Fruit fly (Drosophila melanogaster) whole organism, prepupa: ENCODE measurements around the gene pasi2.

ENCODE experiments used
- Blimp-1 ChIP-seq: fragments of 200-800 bp; sonication (Bioruptor generic); optimal IDR thresholded peaks from 3 replicates; lab custom pipeline; 2017; ENCODE audit warnings: missing biosample characterization, missing genetic modification characterization, mild to moderate bottlenecking, moderate library complexity, missing genetic modification reagents
- CG10631 ChIP-seq: fragments of 200-800 bp; sonication (Bioruptor generic); optimal IDR thresholded peaks from 2 replicates; lab custom pipeline; 2016; ENCODE audit warnings: missing biosample characterization, missing genetic modification characterization
- CG10669 ChIP-seq: fragments of 200-800 bp; sonication (Bioruptor generic); optimal IDR thresholded peaks from 3 replicates; lab custom pipeline; 2018; ENCODE audit warnings: missing biosample characterization, mild to moderate bottlenecking, missing genetic modification characterization, moderate library complexity
- CG11294 ChIP-seq: fragments of 200-800 bp; sonication (Bioruptor generic); IDR thresholded peaks from 2 replicates; pipeline ENCODE4 v1.3.6; 2022; ENCODE audit warnings: missing biosample characterization, missing genetic modification characterization
- CG11762 ChIP-seq: fragments of 200-800 bp; sonication (Bioruptor generic); optimal IDR thresholded peaks from 3 replicates; lab custom pipeline; 2016; ENCODE audit warnings: missing biosample characterization, missing genetic modification characterization; ENCODE audit not compliant: insufficient read depth
- CG15336 ChIP-seq: fragments of 200-800 bp; sonication (Bioruptor generic); IDR thresholded peaks from 2 replicates; pipeline ENCODE4 v1.3.6; 2022; ENCODE audit warnings: missing biosample characterization, missing genetic modification characterization
- CG16779 ChIP-seq: fragments of 200-800 bp; sonication (Bioruptor generic); optimal IDR thresholded peaks from 3 replicates; lab custom pipeline; 2017; ENCODE audit warnings: missing biosample characterization, mild to moderate bottlenecking, missing genetic modification characterization
- CG3032 ChIP-seq: fragments of 200-800 bp; optimal IDR thresholded peaks from 2 replicates; lab custom pipeline; 2019; ENCODE audit warnings: missing biosample characterization, mild to moderate bottlenecking, missing genetic modification characterization, moderate library complexity
- CG31627 ChIP-seq: fragments of 200-800 bp; sonication (Bioruptor generic); optimal IDR thresholded peaks from 3 replicates; lab custom pipeline; 2016; ENCODE audit warnings: missing biosample characterization, missing genetic modification characterization
- CG32006 ChIP-seq: fragments of 200-800 bp; sonication (Bioruptor generic); optimal IDR thresholded peaks from 3 replicates; lab custom pipeline; 2017; ENCODE audit warnings: missing biosample characterization, mild to moderate bottlenecking, missing genetic modification characterization
- CG34406 ChIP-seq: fragments of 200-800 bp; sonication (Bioruptor generic); optimal IDR thresholded peaks from 3 replicates; lab custom pipeline; 2016; ENCODE audit warnings: missing biosample characterization, missing genetic modification characterization
- CG3919 ChIP-seq: fragments of 200-800 bp; sonication (Bioruptor generic); optimal IDR thresholded peaks from 3 replicates; lab custom pipeline; 2016; ENCODE audit warnings: missing biosample characterization, missing genetic modification characterization
- CG4318 ChIP-seq: fragments of 200-800 bp; sonication (Bioruptor generic); optimal IDR thresholded peaks from 3 replicates; lab custom pipeline; 2017; ENCODE audit warnings: missing biosample characterization, mild to moderate bottlenecking, missing genetic modification characterization
- CG6163 ChIP-seq: fragments of 200-800 bp; sonication (Bioruptor generic); IDR thresholded peaks from 3 replicates; pipeline ENCODE4 v1.3.6; 2022; ENCODE audit warnings: missing biosample characterization, missing genetic modification characterization
- CG6792 ChIP-seq: fragments of 200-800 bp; sonication (Bioruptor generic); optimal IDR thresholded peaks from 3 replicates; lab custom pipeline; 2016; ENCODE audit warnings: missing biosample characterization, missing genetic modification characterization
- CG6808 ChIP-seq: fragments of 200-800 bp; sonication (Bioruptor generic); optimal IDR thresholded peaks from 3 replicates; lab custom pipeline; 2017; ENCODE audit warnings: missing biosample characterization, missing genetic modification characterization, mild to moderate bottlenecking, moderate library complexity, missing genetic modification reagents
- CG6854 ChIP-seq: fragments of 200-800 bp; sonication (Bioruptor generic); optimal IDR thresholded peaks from 2 replicates; lab custom pipeline; 2017; ENCODE audit warnings: missing biosample characterization, mild to moderate bottlenecking, missing genetic modification characterization
- CG7368 ChIP-seq: fragments of 200-800 bp; sonication (Bioruptor generic); optimal IDR thresholded peaks from 3 replicates; lab custom pipeline; 2016; ENCODE audit warnings: missing biosample characterization, missing genetic modification characterization
- CG8119 ChIP-seq: fragments of 200-800 bp; sonication (Bioruptor generic); IDR thresholded peaks from 3 replicates; pipeline ENCODE4 v1.3.6; 2022; ENCODE audit warnings: missing biosample characterization, missing genetic modification characterization
- CG8632 ChIP-seq: fragments of 200-800 bp; sonication (Bioruptor generic); optimal IDR thresholded peaks from 3 replicates; lab custom pipeline; 2016; ENCODE audit warnings: missing biosample characterization, missing genetic modification characterization
- CG9139 ChIP-seq: fragments of 200-800 bp; sonication (Bioruptor generic); optimal IDR thresholded peaks from 3 replicates; lab custom pipeline; 2017; ENCODE audit warnings: missing biosample characterization, mild to moderate bottlenecking, missing genetic modification characterization
- Eip78C ChIP-seq: fragments of 200-800 bp; sonication (Bioruptor generic); peaks from one replicate; lab custom pipeline; 2016; ENCODE audit warnings: missing biosample characterization, missing genetic modification characterization
- Eip93F ChIP-seq: fragments of 200-800 bp; sonication (Bioruptor generic); optimal IDR thresholded peaks from 2 replicates; lab custom pipeline; 2016; ENCODE audit warnings: missing biosample characterization, mild to moderate bottlenecking, missing genetic modification characterization
- Ets21C ChIP-seq: fragments of 200-800 bp; sonication (Bioruptor generic); optimal IDR thresholded peaks from 3 replicates; lab custom pipeline; 2016; ENCODE audit warnings: missing biosample characterization, missing genetic modification characterization
- Ets96B ChIP-seq: fragments of 200-800 bp; optimal IDR thresholded peaks from 2 replicates; lab custom pipeline; 2019; ENCODE audit warnings: missing biosample characterization, mild to moderate bottlenecking, missing genetic modification characterization, moderate library complexity
- Gug ChIP-seq: fragments of 200-800 bp; sonication (Bioruptor generic); IDR thresholded peaks from 2 replicates; pipeline ENCODE4 v1.3.6; 2022; ENCODE audit warnings: missing biosample characterization, missing genetic modification characterization
- Hr38 ChIP-seq: sonication (Bioruptor generic); optimal IDR thresholded peaks from 2 replicates; lab custom pipeline; 2016; ENCODE audit warnings: missing biosample characterization, missing genetic modification characterization
- Hr4 ChIP-seq: fragments of 200-800 bp; sonication (Bioruptor generic); optimal IDR thresholded peaks from 3 replicates; lab custom pipeline; 2016; ENCODE audit warnings: missing biosample characterization, missing genetic modification characterization
- Lpt ChIP-seq: fragments of 200-800 bp; sonication (Bioruptor generic); optimal IDR thresholded peaks from 3 replicates; lab custom pipeline; 2016; ENCODE audit warnings: missing biosample characterization, missing genetic modification characterization
- Sox14 ChIP-seq: fragments of 200-800 bp; sonication (Bioruptor generic); optimal IDR thresholded peaks from 3 replicates; lab custom pipeline; 2016; ENCODE audit warnings: missing biosample characterization, missing genetic modification characterization
- Sox15 ChIP-seq: fragments of 200-800 bp; sonication (Bioruptor generic); optimal IDR thresholded peaks from 3 replicates; lab custom pipeline; 2016; ENCODE audit warnings: missing biosample characterization, missing genetic modification characterization
- achi ChIP-seq: fragments of 200-800 bp; sonication (Bioruptor generic); optimal IDR thresholded peaks from 3 replicates; lab custom pipeline; 2016; ENCODE audit warnings: missing biosample characterization, missing genetic modification characterization
- acj6 ChIP-seq: fragments of 200-800 bp; sonication (Bioruptor generic); optimal IDR thresholded peaks from 3 replicates; lab custom pipeline; 2016; ENCODE audit warnings: missing biosample characterization, missing genetic modification characterization
- cyc ChIP-seq: fragments of 200-800 bp; sonication (Bioruptor generic); optimal IDR thresholded peaks from 3 replicates; lab custom pipeline; 2016; ENCODE audit warnings: missing biosample characterization, missing genetic modification characterization
- dac ChIP-seq: fragments of 200-800 bp; sonication (Bioruptor generic); optimal IDR thresholded peaks from 2 replicates; lab custom pipeline; 2017; ENCODE audit warnings: missing biosample characterization, mild to moderate bottlenecking, missing genetic modification characterization
- dsx ChIP-seq: fragments of 200-800 bp; optimal IDR thresholded peaks from 3 replicates; lab custom pipeline; 2019; ENCODE audit warnings: missing biosample characterization, mild to moderate bottlenecking, missing genetic modification characterization, moderate library complexity; ENCODE audit not compliant: poor library complexity, severe bottlenecking
- eg ChIP-seq: fragments of 200-800 bp; sonication (Bioruptor generic); IDR thresholded peaks from 3 replicates; pipeline ENCODE4 v1.3.6; 2022; ENCODE audit warnings: missing biosample characterization, missing genetic modification characterization
- fd59A ChIP-seq: fragments of 200-800 bp; sonication (Bioruptor generic); optimal IDR thresholded peaks from 2 replicates; lab custom pipeline; 2017; ENCODE audit warnings: missing biosample characterization, mild to moderate bottlenecking, missing genetic modification characterization, missing genetic modification reagents
- fkh ChIP-seq: fragments of 200-800 bp; sonication (Bioruptor generic); optimal IDR thresholded peaks from 3 replicates; lab custom pipeline; 2017; ENCODE audit warnings: missing biosample characterization, mild to moderate bottlenecking, missing genetic modification characterization, moderate library complexity
- lz ChIP-seq: fragments of 200-800 bp; sonication (Bioruptor generic); optimal IDR thresholded peaks from 3 replicates; lab custom pipeline; 2016; ENCODE audit warnings: missing biosample characterization, missing genetic modification characterization
- net ChIP-seq: fragments of 200-800 bp; sonication (Bioruptor generic); optimal IDR thresholded peaks from 3 replicates; lab custom pipeline; 2016; ENCODE audit warnings: missing biosample characterization, missing genetic modification characterization
- salr ChIP-seq, 2 experiments: fragments of 200-800 bp; sonication (Bioruptor generic); optimal IDR thresholded peaks; 3 replicates each; lab custom pipeline; 2016 to 2018; ENCODE audit warnings: missing biosample characterization in 2 of 2, missing genetic modification characterization in 2 of 2, mild to moderate bottlenecking in 1 of 2
- spab ChIP-seq: fragments of 200-800 bp; sonication (Bioruptor generic); optimal IDR thresholded peaks from 2 replicates; lab custom pipeline; 2017; ENCODE audit warnings: missing biosample characterization, mild to moderate bottlenecking, missing genetic modification characterization, missing genetic modification reagents
- ss ChIP-seq, 2 experiments: fragments of 200-800 bp; sonication (Bioruptor generic); optimal IDR thresholded peaks; 2 replicates in 1 of 2; 3 replicates in 1 of 2; lab custom pipeline; 2017 to 2018; ENCODE audit warnings: mild to moderate bottlenecking in 2 of 2, missing biosample characterization in 2 of 2, missing genetic modification characterization in 2 of 2, moderate library complexity in 1 of 2
- topi ChIP-seq: fragments of 200-800 bp; sonication (Bioruptor generic); optimal IDR thresholded peaks from 3 replicates; lab custom pipeline; 2016; ENCODE audit warnings: missing biosample characterization, missing genetic modification characterization
- vri ChIP-seq: fragments of 200-800 bp; sonication (Bioruptor generic); optimal IDR thresholded peaks from 3 replicates; lab custom pipeline; 2016; ENCODE audit warnings: missing biosample characterization, mild to moderate bottlenecking, missing genetic modification characterization

Gene pasi2

dm6 chr3R:9376789-9377188 is 41.8 kb downstream of the pasi2 start:
- TF ChIP-seq Eip93F (GFP tag; lab: Kevin White, UChicago) (no peak), fkh (GFP tag; lab: Kevin White, UChicago) (no peak), Sox15 (GFP tag; lab: Kevin White, UChicago) (no peak), CG6854 (GFP tag; lab: Kevin White, UChicago) (no peak), CG6792 (GFP tag; lab: Kevin White, UChicago) (no peak), ss (GFP tag; optimal IDR thresholded peaks at IDR 0.05; lab: Kevin White, UChicago) (no peak), CG34406 (GFP tag; lab: Kevin White, UChicago) (no peak), CG9139 (GFP tag; lab: Kevin White, UChicago) (no peak)

dm6 chr3R:9378644-9379411 is 43.9 kb downstream of the pasi2 start:
- TF ChIP-seq CG9139 (GFP tag; lab: Kevin White, UChicago) (peak; percentile 81), eg (GFP tag; lab: Robert Waterston, UW) (peak; percentile 52), cyc (peak; percentile 87), salr (GFP tag; optimal IDR thresholded peaks at IDR 0.05; lab: Kevin White, UChicago) (peak; percentile 42 to 78), CG8119 (GFP tag; lab: Robert Waterston, UW) (peak; percentile 54; the same call in 2 of the 3 replicates), CG11294 (GFP tag; lab: Robert Waterston, UW) (0 out of 2 replicates have a peak, but pooled peaks have one; percentile 26), Lpt (GFP tag; lab: Kevin White, UChicago) (peak; percentile 58), CG7368 (GFP tag; lab: Kevin White, UChicago) (peak; percentile 79), CG10631 (GFP tag; lab: Kevin White, UChicago) (peak; percentile 90), CG8632 (GFP tag; lab: Kevin White, UChicago) (peak; percentile 85), CG34406 (GFP tag; lab: Kevin White, UChicago) (peak; percentile 89), net (GFP tag; lab: Kevin White, UChicago) (peak; percentile 75), fkh (GFP tag; lab: Kevin White, UChicago) (peak; percentile 66), vri (GFP tag; lab: Kevin White, UChicago) (peak; percentile 90), CG10669 (peak; percentile 86), acj6 (GFP tag; lab: Kevin White, UChicago) (peak; percentile 84), CG11762 (peak; percentile 70), CG6854 (GFP tag; lab: Kevin White, UChicago) (peak; percentile 81), CG15336 (GFP tag; lab: Robert Waterston, UW) (peak; percentile 42; the same call in 1 of the 2 replicates), ss (GFP tag; optimal IDR thresholded peaks at IDR 0.05; lab: Kevin White, UChicago) (peak; percentile 88 to 90), Ets96B (tag; lab: Kevin White, UChicago) (peak; percentile 88), CG6808 (peak; percentile 90), CG3032 (tag; lab: Kevin White, UChicago) (peak; percentile 92), lz (GFP tag; lab: Kevin White, UChicago) (peak; percentile 92), Sox14 (peak; percentile 77), spab (peak; percentile 90), CG32006 (GFP tag; lab: Kevin White, UChicago) (peak; percentile 61), Hr38 (GFP tag; lab: Kevin White, UChicago) (no peak), dac (GFP tag; lab: Kevin White, UChicago) (no peak), Ets21C (peak; percentile 74), Gug (GFP tag; lab: Robert Waterston, UW) (peak; percentile 12; the same call in 1 of the 2 replicates), achi (GFP tag; lab: Kevin White, UChicago) (peak; percentile 86), fd59A (GFP tag; lab: Kevin White, UChicago) (peak; percentile 86), CG6163 (GFP tag; lab: Robert Waterston, UW) (peak; percentile 70; the same call in 2 of the 3 replicates), CG4318 (GFP tag; lab: Kevin White, UChicago) (peak; percentile 17), CG31627 (GFP tag; lab: Kevin White, UChicago) (peak; percentile 76), CG16779 (tag; lab: Kevin White, UChicago) (peak; percentile 82), dsx (GFP tag; lab: Kevin White, UChicago) (peak; percentile 91), topi (peak; percentile 94), CG6792 (GFP tag; lab: Kevin White, UChicago) (peak; percentile 91), CG3919 (GFP tag; lab: Kevin White, UChicago) (peak; percentile 90), Hr4 (peak; percentile 1), Eip78C (GFP tag; lab: Kevin White, UChicago) (peak; percentile 98), Blimp-1 (GFP tag; lab: Kevin White, UChicago) (peak; percentile 80)
